Worm (Caenorhabditis elegans): ENCODE measurements around the gene vps-26.
A peak's percentile ranks its signal among the peaks of the same experiment; 100 is the strongest.

vps-26 gene

ce11 chrIV:9341591-9341990 lies at the start of gene vps-26:
vps-26 (minus strand) TSS chrIV:9341790.
- TF ChIP-seq lim-6 (tag; optimal IDR thresholded peaks at IDR 0.05) (no peak), ceh-6 (GFP tag; optimal IDR thresholded peaks at IDR 0.05) (no peak), sdc-2 (tag; optimal IDR thresholded peaks at IDR 0.05) (no peak), pqm-1 (tag; optimal IDR thresholded peaks at IDR 0.05) (no peak), pax-1 (tag; optimal IDR thresholded peaks at IDR 0.05) (no peak), madf-2 (tag; optimal IDR thresholded peaks at IDR 0.05) (no peak), pag-3 (tag; optimal IDR thresholded peaks at IDR 0.05; ENCODE audit: borderline replicate concordance) (no peak), hlh-13 (GFP tag; optimal IDR thresholded peaks at IDR 0.05) (no peak), T23F11.4 (GFP tag; optimal IDR thresholded peaks at IDR 0.05) (no peak), unc-55 (GFP tag; optimal IDR thresholded peaks at IDR 0.05) (no peak), mec-3 (tag; optimal IDR thresholded peaks at IDR 0.05; ENCODE audit: borderline replicate concordance) (no peak), C38D4.7 (GFP tag; optimal IDR thresholded peaks at IDR 0.05) (no peak), ref-2 (tag; optimal IDR thresholded peaks at IDR 0.05) (no peak), tbx-7 (tag; optimal IDR thresholded peaks at IDR 0.05) (no peak), ets-4 (tag; optimal IDR thresholded peaks at IDR 0.05) (no peak), pha-2 (tag; optimal IDR thresholded peaks at IDR 0.05) (no peak)

- TF ChIP-seq sox-2 (GFP tag; IDR thresholded peaks at IDR 0.05) (no peak), Y22D7AL.16 (tag; optimal IDR thresholded peaks at IDR 0.05) (no peak), ahr-1 (tag; optimal IDR thresholded peaks at IDR 0.05) (no peak), hlh-13 (GFP tag; optimal IDR thresholded peaks at IDR 0.05) (no peak), hlh-30 (tag; optimal IDR thresholded peaks at IDR 0.05; ENCODE audit: insufficient read depth) (peak; percentile 62), ama-1 (optimal IDR thresholded peaks at IDR 0.05) (no peak), hlh-15 (tag; optimal IDR thresholded peaks at IDR 0.05) (no peak), nhr-232 (tag; optimal IDR thresholded peaks at IDR 0.05) (no peak), unc-86 (tag; optimal IDR thresholded peaks at IDR 0.05) (no peak), ceh-31 (tag; optimal IDR thresholded peaks at IDR 0.05) (no peak), pha-2 (tag; optimal IDR thresholded peaks at IDR 0.05) (no peak), sdc-2 (tag; optimal IDR thresholded peaks at IDR 0.05) (no peak), ceh-22 (tag; optimal IDR thresholded peaks at IDR 0.05) (no peak), che-1 (tag; optimal IDR thresholded peaks at IDR 0.05) (no peak), nfya-1 (tag; optimal IDR thresholded peaks at IDR 0.05) (peak; percentile 13), unc-42 (tag; optimal IDR thresholded peaks at IDR 0.05) (peak; percentile 51), zip-5 (tag; optimal IDR thresholded peaks at IDR 0.05) (no peak), ceh-34 (tag; optimal IDR thresholded peaks at IDR 0.05) (no peak)
Measured at ce11 chrIV:9386038-9386437, 44.4 kb upstream of the vps-26 start, which contains the start of gene daf-15. daf-15 (plus strand) TSS chrIV:9386208.

ce11 chrIV:9384826-9385225 lies 43.2 kb upstream of the vps-26 start, which contains the start of gene C10C5.7:
C10C5.7 (plus strand) TSS chrIV:9385126.
- TF ChIP-seq eyg-1 (tag; optimal IDR thresholded peaks at IDR 0.05): no peak

ce11 chrIV:9381136-9381535 lies 39.5 kb upstream of the vps-26 start, which contains the start of gene C10C5.5:
C10C5.5 (plus strand) TSS chrIV:9381436.
- peak; percentile 23 for TF ChIP-seq elt-2 (tag; optimal IDR thresholded peaks at IDR 0.05)
- no peak for TF ChIP-seq ceh-14 (tag; optimal IDR thresholded peaks at IDR 0.05)

- TF ChIP-seq ztf-16 (tag; optimal IDR thresholded peaks at IDR 0.05) (no peak), lim-6 (tag; optimal IDR thresholded peaks at IDR 0.05) (no peak), pqm-1 (tag; optimal IDR thresholded peaks at IDR 0.05) (no peak), nfya-1 (tag; optimal IDR thresholded peaks at IDR 0.05) (no peak), madf-2 (tag; optimal IDR thresholded peaks at IDR 0.05) (no peak), eyg-1 (tag; optimal IDR thresholded peaks at IDR 0.05) (no peak), ceh-9 (tag; optimal IDR thresholded peaks at IDR 0.05) (no peak), ceh-19 (GFP tag; optimal IDR thresholded peaks at IDR 0.05) (no peak), unc-3 (GFP tag; conservative IDR thresholded peaks at IDR 0.05) (no peak), unc-3 (tag; optimal IDR thresholded peaks at IDR 0.05) (no peak), elt-4 (tag; optimal IDR thresholded peaks at IDR 0.05) (no peak), ama-1 (optimal IDR thresholded peaks at IDR 0.05) (no peak), elt-2 (tag; optimal IDR thresholded peaks at IDR 0.05) (no peak), fax-1 (tag; optimal IDR thresholded peaks at IDR 0.05) (no peak), C08G9.2 (tag; optimal IDR thresholded peaks at IDR 0.05) (no peak), unc-55 (GFP tag; optimal IDR thresholded peaks at IDR 0.05) (no peak), npax-4 (tag; optimal IDR thresholded peaks at IDR 0.05) (no peak), T23F11.4 (GFP tag; optimal IDR thresholded peaks at IDR 0.05) (no peak), fkh-10 (GFP tag; optimal IDR thresholded peaks at IDR 0.05) (no peak), unc-42 (tag; optimal IDR thresholded peaks at IDR 0.05) (no peak), ceh-22 (tag; optimal IDR thresholded peaks at IDR 0.05) (no peak)
Measured at ce11 chrIV:9378272-9378671, 36.7 kb upstream of the vps-26 start, which contains the start of gene C10C5.4. C10C5.4 (plus strand) TSS chrIV:9378552.

Measured in whole organism, late embryonic.